Worm (Caenorhabditis elegans) whole organism, L2 larva: ENCODE measurements around the gene srsx-17.

Source experiments
- C34F6.9 ChIP-seq: fragments of 150-350 bp; optimal IDR thresholded peaks from 2 replicates; lab custom pipeline; 2014; ENCODE audit warnings: missing biosample characterization, missing genetic modification characterization
- F13H6.1 ChIP-seq: sonication (generic microtip); optimal IDR thresholded peaks from 2 replicates; lab custom pipeline; 2016; ENCODE audit warnings: missing genetic modification characterization, missing compliant biosample characterization
- R02D3.7 ChIP-seq: fragments of 150-350 bp; optimal IDR thresholded peaks from 2 replicates; lab custom pipeline; 2014; ENCODE audit warnings: missing biosample characterization, missing genetic modification characterization
- Y55F3AM.14 ChIP-seq: fragments of 200-800 bp; sonication (Bioruptor generic); optimal IDR thresholded peaks from 2 replicates; lab custom pipeline; 2018; ENCODE audit warnings: mild to moderate bottlenecking, missing genetic modification characterization, missing compliant biosample characterization
- ZK546.5 ChIP-seq: sonication (generic microtip); optimal IDR thresholded peaks from 2 replicates; lab custom pipeline; 2017; ENCODE audit warnings: missing biosample characterization, missing genetic modification characterization
- alr-1 ChIP-seq: fragments of 150-350 bp; optimal IDR thresholded peaks from 2 replicates; lab custom pipeline; 2014; ENCODE audit warnings: missing biosample characterization, missing genetic modification characterization
- ama-1 ChIP-seq: fragments of 150-350 bp; optimal IDR thresholded peaks from 2 replicates; lab custom pipeline; 2018; ENCODE audit warnings: inconsistent platforms
- blmp-1 ChIP-seq: sonication (generic microtip); optimal IDR thresholded peaks from 2 replicates; lab custom pipeline; 2017; ENCODE audit warnings: missing genetic modification characterization, mild to moderate bottlenecking, missing compliant biosample characterization, antibody characterized with exemption, moderate library complexity; ENCODE audit not compliant: insufficient read depth
- ceh-82 ChIP-seq: fragments of 150-350 bp; optimal IDR thresholded peaks from 2 replicates; lab custom pipeline; 2014; ENCODE audit warnings: missing biosample characterization, missing genetic modification characterization
- crh-2 ChIP-seq: sonication (generic microtip); optimal IDR thresholded peaks from 2 replicates; lab custom pipeline; 2017; ENCODE audit warnings: missing biosample characterization, missing genetic modification characterization
- dmd-4 ChIP-seq: sonication (generic microtip); optimal IDR thresholded peaks from 2 replicates; lab custom pipeline; 2017; ENCODE audit warnings: missing biosample characterization, missing genetic modification characterization
- elt-1 ChIP-seq: fragments of 150-350 bp; optimal IDR thresholded peaks from 2 replicates; lab custom pipeline; 2014; ENCODE audit warnings: missing biosample characterization, missing genetic modification characterization
- elt-3 ChIP-seq: sonication (generic microtip); optimal IDR thresholded peaks from 2 replicates; lab custom pipeline; 2017; ENCODE audit warnings: missing biosample characterization, missing genetic modification characterization
- gmeb-1 ChIP-seq: fragments of 150-350 bp; optimal IDR thresholded peaks from 2 replicates; lab custom pipeline; 2014; ENCODE audit warnings: missing biosample characterization, missing genetic modification characterization
- lin-11 ChIP-seq: fragments of 150-350 bp; sonication (generic microtip); optimal IDR thresholded peaks from 2 replicates; lab custom pipeline; 2014; ENCODE audit warnings: missing biosample characterization, missing genetic modification characterization, inconsistent platforms, mixed read lengths
- lin-39 ChIP-seq: fragments of 150-350 bp; optimal IDR thresholded peaks from 2 replicates; lab custom pipeline; 2014; ENCODE audit warnings: missing biosample characterization, missing genetic modification reagents, missing genetic modification characterization
- lsy-2 ChIP-seq, 2 experiments: fragments of 150-350 bp in 1 of 2; sonication (generic microtip) in 1 of 2; optimal IDR thresholded peaks; 2 replicates each; lab custom pipeline; 2014 to 2017; ENCODE audit warnings: missing biosample characterization in 2 of 2, missing genetic modification characterization in 2 of 2
- mab-5 ChIP-seq: fragments of 150-350 bp; optimal IDR thresholded peaks from 2 replicates; lab custom pipeline; 2014; ENCODE audit warnings: missing biosample characterization, missing genetic modification characterization
- mbf-1 ChIP-seq: sonication (generic microtip); optimal IDR thresholded peaks from 2 replicates; lab custom pipeline; 2017; ENCODE audit warnings: missing biosample characterization, missing genetic modification characterization
- mdl-1 ChIP-seq, 2 experiments: fragments of 150-350 bp in 1 of 2; sonication (generic microtip) in 1 of 2; optimal IDR thresholded peaks; 2 replicates each; lab custom pipeline; 2017; ENCODE audit warnings: missing biosample characterization in 2 of 2, missing genetic modification characterization in 2 of 2
- nhr-10 ChIP-seq: sonication (generic microtip); optimal IDR thresholded peaks from 2 replicates; lab custom pipeline; 2017; ENCODE audit warnings: missing biosample characterization, missing genetic modification characterization
- nhr-11 ChIP-seq: fragments of 150-350 bp; optimal IDR thresholded peaks from 2 replicates; lab custom pipeline; 2014; ENCODE audit warnings: missing biosample characterization, missing genetic modification characterization
- nhr-12 ChIP-seq: fragments of 150-350 bp; optimal IDR thresholded peaks from 2 replicates; lab custom pipeline; 2014; ENCODE audit warnings: missing biosample characterization, missing genetic modification characterization
- nhr-129 ChIP-seq: fragments of 150-350 bp; optimal IDR thresholded peaks from 2 replicates; lab custom pipeline; 2014; ENCODE audit warnings: missing biosample characterization, missing genetic modification characterization
- nhr-23 ChIP-seq: fragments of 150-350 bp; optimal IDR thresholded peaks from 2 replicates; lab custom pipeline; 2014; ENCODE audit warnings: missing biosample characterization, missing genetic modification reagents, missing genetic modification characterization
- nhr-237 ChIP-seq: fragments of 150-350 bp; optimal IDR thresholded peaks from 2 replicates; lab custom pipeline; 2014; ENCODE audit warnings: missing biosample characterization, missing genetic modification characterization
- nhr-25 ChIP-seq: fragments of 150-350 bp; sonication (generic microtip); optimal IDR thresholded peaks from 3 replicates; lab custom pipeline; 2014; ENCODE audit warnings: missing biosample characterization, missing genetic modification characterization
- nhr-6 ChIP-seq: fragments of 150-350 bp; optimal IDR thresholded peaks from 2 replicates; lab custom pipeline; 2014; ENCODE audit warnings: missing biosample characterization, missing genetic modification characterization
- nhr-77 ChIP-seq: fragments of 150-350 bp; optimal IDR thresholded peaks from 2 replicates; lab custom pipeline; 2014; ENCODE audit warnings: missing biosample characterization, missing genetic modification characterization
- peb-1 ChIP-seq: fragments of 150-350 bp; optimal IDR thresholded peaks from 2 replicates; lab custom pipeline; 2014; ENCODE audit warnings: missing biosample characterization, missing genetic modification characterization
- sem-4 ChIP-seq: fragments of 150-350 bp; optimal IDR thresholded peaks from 2 replicates; lab custom pipeline; 2014; ENCODE audit warnings: missing biosample characterization, missing genetic modification reagents, missing genetic modification characterization
- skn-1 ChIP-seq: sonication (generic microtip); optimal IDR thresholded peaks from 2 replicates; lab custom pipeline; 2017; ENCODE audit warnings: missing biosample characterization, missing genetic modification characterization
- sma-3 ChIP-seq: sonication (generic microtip); optimal IDR thresholded peaks from 2 replicates; lab custom pipeline; 2016; ENCODE audit warnings: missing genetic modification reagents, missing genetic modification characterization, missing compliant biosample characterization
- sma-9 ChIP-seq, 2 experiments: fragments of 150-350 bp in 1 of 2; sonication (generic microtip) in 1 of 2; optimal IDR thresholded peaks; 2 replicates each; lab custom pipeline; 2014 to 2016; ENCODE audit warnings: missing genetic modification characterization in 2 of 2, mild to moderate bottlenecking in 1 of 2, missing biosample characterization in 1 of 2, missing compliant biosample characterization in 1 of 2, missing genetic modification reagents in 1 of 2, moderate library complexity in 1 of 2
- snpc-4 ChIP-seq: fragments of 150-350 bp; optimal IDR thresholded peaks from 2 replicates; lab custom pipeline; 2014; ENCODE audit warnings: missing biosample characterization, missing genetic modification characterization
- unc-39 ChIP-seq: fragments of 150-350 bp; optimal IDR thresholded peaks from 2 replicates; lab custom pipeline; 2014; ENCODE audit warnings: missing biosample characterization, missing genetic modification characterization
- unc-55 ChIP-seq: fragments of 150-350 bp; sonication (generic microtip); optimal IDR thresholded peaks from 3 replicates; lab custom pipeline; 2014; ENCODE audit warnings: missing biosample characterization, missing genetic modification reagents, missing genetic modification characterization
- unc-62 ChIP-seq: fragments of 150-350 bp; optimal IDR thresholded peaks from 2 replicates; lab custom pipeline; 2014; ENCODE audit warnings: missing biosample characterization, missing genetic modification reagents, missing genetic modification characterization
- zag-1 ChIP-seq: fragments of 150-350 bp; optimal IDR thresholded peaks from 2 replicates; lab custom pipeline; 2014; ENCODE audit warnings: missing biosample characterization, missing genetic modification characterization
- ztf-1 ChIP-seq: fragments of 200-800 bp; sonication (Bioruptor generic); conservative IDR thresholded peaks from 2 replicates; pipeline ENCODE4 v1.3.6; 2022; ENCODE audit warnings: missing genetic modification characterization, missing compliant biosample characterization
- ztf-4 ChIP-seq: fragments of 150-350 bp; optimal IDR thresholded peaks from 2 replicates; lab custom pipeline; 2014; ENCODE audit warnings: missing biosample characterization, missing genetic modification characterization

Gene srsx-17

ce11 chrV:5964658-5965178, 37.3 kb downstream of the srsx-17 start:
- TF ChIP-seq nhr-129 (tag; lab: Kevin White, UChicago) (no peak), blmp-1 (tag; lab: Kevin White, UChicago) (no peak), sem-4 (tag; lab: Kevin White, UChicago) (no peak), ztf-1 (GFP tag; lab: Robert Waterston, UW) (no peak), C34F6.9 (tag; lab: Kevin White, UChicago) (peak; percentile 58), R02D3.7 (tag; lab: Kevin White, UChicago) (no peak), ztf-4 (no peak), elt-1 (no peak), ZK546.5 (tag; lab: Kevin White, UChicago) (no peak), Y55F3AM.14 (no peak), sma-9 (GFP tag; optimal IDR thresholded peaks at IDR 0.05; lab: Kevin White, UChicago) (peak; percentile 22), sma-9 (tag; optimal IDR thresholded peaks at IDR 0.05; lab: Kevin White, UChicago) (no peak), mbf-1 (tag; lab: Kevin White, UChicago) (no peak), lin-11 (tag; lab: Kevin White, UChicago) (no peak), nhr-12 (tag; lab: Kevin White, UChicago) (no peak), mdl-1 (tag; optimal IDR thresholded peaks at IDR 0.05; lab: Kevin White, UChicago) (no peak), mab-5 (tag; lab: Kevin White, UChicago) (no peak), gmeb-1 (no peak), snpc-4 (tag; lab: Kevin White, UChicago) (no peak), peb-1 (tag; lab: Kevin White, UChicago) (no peak), nhr-6 (no peak), crh-2 (tag; lab: Kevin White, UChicago) (peak; percentile 52), unc-55 (GFP tag; lab: Kevin White, UChicago) (peak; percentile 23), dmd-4 (tag; lab: Kevin White, UChicago) (no peak), nhr-10 (tag; lab: Kevin White, UChicago) (no peak), zag-1 (tag; lab: Kevin White, UChicago) (peak; percentile 21), nhr-237 (tag; lab: Kevin White, UChicago) (no peak), sma-3 (GFP tag; lab: Kevin White, UChicago) (no peak), ama-1 (lab: Kevin White, UChicago) (no peak), nhr-23 (tag; lab: Kevin White, UChicago) (no peak), unc-62 (GFP tag; lab: Kevin White, UChicago) (no peak), nhr-25 (tag; lab: Kevin White, UChicago) (no peak), F13H6.1 (tag; lab: Kevin White, UChicago) (peak; percentile 13), ceh-82 (tag; lab: Kevin White, UChicago) (no peak), nhr-77 (tag; lab: Kevin White, UChicago) (no peak), unc-39 (tag; lab: Kevin White, UChicago) (no peak), lsy-2 (tag; optimal IDR thresholded peaks at IDR 0.05; lab: Kevin White, UChicago) (peak in 1 of 2 experiments; percentile 21), elt-3 (tag; lab: Kevin White, UChicago) (no peak), nhr-11 (tag; lab: Kevin White, UChicago) (no peak)

ce11 chrV:5972582-5972981, 45.1 kb downstream of the srsx-17 start:
- no peak for TF ChIP-seq nhr-237 (tag; lab: Kevin White, UChicago)
- no peak for TF ChIP-seq F13H6.1 (tag; lab: Kevin White, UChicago)
- no peak for TF ChIP-seq skn-1 (tag; lab: Kevin White, UChicago)
- TF ChIP-seq nhr-12 (tag; lab: Kevin White, UChicago) = no peak
- no peak for TF ChIP-seq lin-39 (tag; lab: Kevin White, UChicago)
- no peak for TF ChIP-seq nhr-10 (tag; lab: Kevin White, UChicago)
- no peak for TF ChIP-seq mab-5 (tag; lab: Kevin White, UChicago)
- no peak for TF ChIP-seq elt-3 (tag; lab: Kevin White, UChicago)
- no peak for TF ChIP-seq nhr-23 (tag; lab: Kevin White, UChicago)
- TF ChIP-seq mdl-1 (tag; optimal IDR thresholded peaks at IDR 0.05; lab: Kevin White, UChicago) = no peak
- no peak for TF ChIP-seq sem-4 (tag; lab: Kevin White, UChicago)
- TF ChIP-seq alr-1 (tag; lab: Kevin White, UChicago) = no peak
- no peak for TF ChIP-seq elt-1
- TF ChIP-seq unc-39 (tag; lab: Kevin White, UChicago) = no peak
- TF ChIP-seq gmeb-1 = no peak
- no peak for TF ChIP-seq mbf-1 (tag; lab: Kevin White, UChicago)
